Worm (Caenorhabditis elegans) whole organism, late embryonic: ENCODE measurements around the gene H25P19.1.

Source experiments
- ama-1 ChIP-seq: fragments of 150-350 bp; optimal IDR thresholded peaks from 2 replicates; lab custom pipeline; 2014
- ceh-24 ChIP-seq: sonication (generic microtip); optimal IDR thresholded peaks from 2 replicates; lab custom pipeline; 2016; ENCODE audit warnings: mild to moderate bottlenecking, missing genetic modification characterization, missing compliant biosample characterization
- ceh-9 ChIP-seq: sonication (generic microtip); optimal IDR thresholded peaks from 2 replicates; lab custom pipeline; 2016; ENCODE audit warnings: mild to moderate bottlenecking, missing genetic modification characterization, inconsistent platforms, missing compliant biosample characterization
- dmd-4 ChIP-seq: sonication (generic microtip); optimal IDR thresholded peaks from 2 replicates; lab custom pipeline; 2016; ENCODE audit warnings: borderline replicate concordance, missing genetic modification characterization, missing compliant biosample characterization
- fkh-10 ChIP-seq: fragments of 150-350 bp; optimal IDR thresholded peaks from 2 replicates; lab custom pipeline; 2014; ENCODE audit warnings: missing biosample characterization, missing genetic modification reagents, missing genetic modification characterization
- nfya-1 ChIP-seq: sonication (generic microtip); optimal IDR thresholded peaks from 2 replicates; lab custom pipeline; 2017; ENCODE audit warnings: missing genetic modification characterization, mild to moderate bottlenecking, missing compliant biosample characterization, antibody characterized with exemption, moderate library complexity
- npax-4 ChIP-seq: sonication (generic microtip); optimal IDR thresholded peaks from 2 replicates; lab custom pipeline; 2016; ENCODE audit warnings: missing genetic modification characterization, missing compliant biosample characterization
- rnt-1 ChIP-seq: sonication (generic microtip); optimal IDR thresholded peaks from 2 replicates; lab custom pipeline; 2016; ENCODE audit warnings: missing genetic modification characterization, missing compliant biosample characterization
- sox-2 ChIP-seq: fragments of 200-800 bp; sonication (Bioruptor generic); IDR thresholded peaks from 2 replicates; pipeline ENCODE4 v1.3.6; 2022; ENCODE audit warnings: missing genetic modification reagents, missing genetic modification characterization, missing compliant biosample characterization

- no peak for TF ChIP-seq fkh-10 (GFP tag; lab: Kevin White, UChicago)
- no peak for TF ChIP-seq ama-1 (lab: Kevin White, UChicago)
- no peak for TF ChIP-seq sox-2 (GFP tag; lab: Robert Waterston, UW)
- no peak for TF ChIP-seq npax-4 (tag; lab: Kevin White, UChicago)
- no peak for TF ChIP-seq nfya-1 (tag; lab: Kevin White, UChicago)
- no peak for TF ChIP-seq rnt-1 (tag; lab: Kevin White, UChicago)
- no peak for TF ChIP-seq dmd-4 (tag; lab: Kevin White, UChicago)
- no peak for TF ChIP-seq ceh-24 (tag; lab: Kevin White, UChicago)
- no peak for TF ChIP-seq ceh-9
These were observed 41.4 kb upstream of the H25P19.1 start, which contains the start of gene F48G7.12 for ce11 chrV:646129-646528.
